Worm (Caenorhabditis elegans) whole organism, L1 larva: ENCODE data around the gene cfim-2.

ENCODE experiments used
- C04F5.9 ChIP-seq: sonication (generic microtip); optimal IDR thresholded peaks from 2 replicates; lab custom pipeline; 2016; ENCODE audit warnings: missing genetic modification characterization, missing compliant biosample characterization
- C16A3.4 ChIP-seq: fragments of 150-350 bp; optimal IDR thresholded peaks from 2 replicates; lab custom pipeline; 2014; ENCODE audit warnings: missing biosample characterization, missing genetic modification characterization
- F16B12.6 ChIP-seq: fragments of 150-350 bp; optimal IDR thresholded peaks from 2 replicates; lab custom pipeline; 2014; ENCODE audit warnings: missing biosample characterization, missing genetic modification characterization
- Y116A8C.19 ChIP-seq: sonication (generic microtip); optimal IDR thresholded peaks from 2 replicates; lab custom pipeline; 2016; ENCODE audit warnings: missing compliant biosample characterization, missing genetic modification characterization, borderline replicate concordance
- aha-1 ChIP-seq: fragments of 150-350 bp; optimal IDR thresholded peaks from 2 replicates; lab custom pipeline; 2014; ENCODE audit warnings: missing biosample characterization, missing genetic modification characterization
- alr-1 ChIP-seq: fragments of 200-800 bp; sonication (Bioruptor generic); optimal IDR thresholded peaks from 2 replicates; lab custom pipeline; 2018; ENCODE audit warnings: borderline replicate concordance, mild to moderate bottlenecking, missing genetic modification characterization, missing compliant biosample characterization
- aly-2 ChIP-seq: fragments of 150-350 bp; optimal IDR thresholded peaks from 2 replicates; lab custom pipeline; 2014; ENCODE audit warnings: missing biosample characterization, missing genetic modification characterization
- ama-1 ChIP-seq: fragments of 150-350 bp; optimal IDR thresholded peaks from 2 replicates; lab custom pipeline; 2014
- ceh-82 ChIP-seq, 3 experiments: fragments of 150-350 bp in 1 of 3; sonication (generic microtip) in 2 of 3; optimal IDR thresholded peaks; 2 replicates each; lab custom pipeline; 2014 to 2017; ENCODE audit warnings: missing biosample characterization in 3 of 3, missing genetic modification characterization in 3 of 3
- ceh-88 ChIP-seq: fragments of 200-800 bp; sonication (Bioruptor generic); IDR thresholded peaks from 2 replicates; pipeline ENCODE4 v1.3.6; 2022; ENCODE audit warnings: missing genetic modification characterization, missing compliant biosample characterization
- ces-1 ChIP-seq: fragments of 150-350 bp; optimal IDR thresholded peaks from 2 replicates; lab custom pipeline; 2014; ENCODE audit warnings: missing biosample characterization, missing genetic modification reagents, missing genetic modification characterization
- dpl-1 ChIP-seq, 3 experiments: fragments of 150-350 bp in 2 of 3; sonication (generic microtip) in 1 of 3; optimal IDR thresholded peaks; 2 replicates each; lab custom pipeline; 2014 to 2017; ENCODE audit warnings: missing biosample characterization in 3 of 3, missing genetic modification characterization in 3 of 3, missing genetic modification reagents in 3 of 3
- dsc-1 ChIP-seq: sonication (generic microtip); optimal IDR thresholded peaks from 2 replicates; lab custom pipeline; 2016; ENCODE audit warnings: mild to moderate bottlenecking, missing genetic modification characterization, missing compliant biosample characterization
- efl-1 ChIP-seq, 4 experiments: fragments of 150-350 bp; optimal IDR thresholded peaks in 3 of 4; peaks in 1 of 4; 1 replicate in 1 of 4; 2 replicates in 3 of 4; lab custom pipeline; 2014; ENCODE audit warnings: missing biosample characterization in 2 of 4, missing genetic modification characterization in 2 of 4, missing genetic modification reagents in 2 of 4
- efl-3 ChIP-seq: fragments of 200-800 bp; sonication (Bioruptor generic); optimal IDR thresholded peaks from 2 replicates; lab custom pipeline; 2018; ENCODE audit warnings: mild to moderate bottlenecking, missing genetic modification characterization, missing compliant biosample characterization
- egl-13 ChIP-seq: sonication (generic microtip); optimal IDR thresholded peaks from 2 replicates; lab custom pipeline; 2016; ENCODE audit warnings: missing genotype, missing genetic modification reagents, missing genetic modification characterization, missing compliant biosample characterization
- egl-27 ChIP-seq, 2 experiments: fragments of 150-350 bp in 1 of 2; sonication (generic microtip); optimal IDR thresholded peaks; 3 replicates each; lab custom pipeline; 2017 to 2018; ENCODE audit warnings: missing biosample characterization in 2 of 2, missing genetic modification characterization in 2 of 2, missing genetic modification reagents in 2 of 2
- elt-3 ChIP-seq, 6 experiments: fragments of 150-350 bp in 1 of 6; sonication (generic microtip); optimal IDR thresholded peaks; 2 replicates each; lab custom pipeline; 2017 to 2018; ENCODE audit warnings: missing biosample characterization in 6 of 6, missing genetic modification characterization in 6 of 6, inconsistent platforms in 1 of 6
- ets-5 ChIP-seq: fragments of 200-800 bp; sonication (Bioruptor generic); IDR thresholded peaks from 2 replicates; pipeline ENCODE4 v1.3.6; 2022; ENCODE audit warnings: missing genetic modification characterization, missing compliant biosample characterization
- fkh-4 ChIP-seq: sonication (generic microtip); optimal IDR thresholded peaks from 2 replicates; lab custom pipeline; 2016; ENCODE audit warnings: missing compliant biosample characterization, missing genetic modification characterization, borderline replicate concordance
- fos-1 ChIP-seq: fragments of 150-350 bp; optimal IDR thresholded peaks from 2 replicates; lab custom pipeline; 2014; ENCODE audit warnings: missing biosample characterization, missing genetic modification characterization
- hlh-17 ChIP-seq: fragments of 200-800 bp; sonication (Bioruptor generic); optimal IDR thresholded peaks from 2 replicates; lab custom pipeline; 2018; ENCODE audit warnings: missing genetic modification characterization, mild to moderate bottlenecking, missing compliant biosample characterization, moderate library complexity, borderline replicate concordance
- hlh-4 ChIP-seq: sonication (generic microtip); optimal IDR thresholded peaks from 2 replicates; lab custom pipeline; 2016; ENCODE audit warnings: mild to moderate bottlenecking, missing genetic modification characterization, missing compliant biosample characterization
- irx-1 ChIP-seq: sonication (generic microtip); optimal IDR thresholded peaks from 2 replicates; lab custom pipeline; 2016; ENCODE audit warnings: missing genetic modification characterization, missing compliant biosample characterization
- lin-13 ChIP-seq: fragments of 150-350 bp; optimal IDR thresholded peaks from 2 replicates; lab custom pipeline; 2014; ENCODE audit warnings: missing biosample characterization, missing genetic modification reagents, missing genetic modification characterization
- lin-14 ChIP-seq: fragments of 200-800 bp; sonication (Bioruptor generic); optimal IDR thresholded peaks from 2 replicates; lab custom pipeline; 2018; ENCODE audit warnings: mild to moderate bottlenecking, missing genetic modification characterization, moderate library complexity, missing compliant biosample characterization
- lin-15B ChIP-seq: fragments of 150-350 bp; sonication (generic microtip); optimal IDR thresholded peaks from 3 replicates; lab custom pipeline; 2014; ENCODE audit warnings: missing biosample characterization, missing genetic modification characterization
- lin-35 ChIP-seq, 2 experiments: fragments of 150-350 bp; optimal IDR thresholded peaks; 2 replicates each; lab custom pipeline; 2014; ENCODE audit warnings: missing biosample characterization in 2 of 2, missing genetic modification characterization in 2 of 2, missing genetic modification reagents in 2 of 2
- lir-3 ChIP-seq: sonication (generic microtip); optimal IDR thresholded peaks from 2 replicates; lab custom pipeline; 2016; ENCODE audit warnings: mild to moderate bottlenecking, missing genetic modification characterization, moderate library complexity, missing compliant biosample characterization; ENCODE audit not compliant: poor library complexity
- lsy-2 ChIP-seq, 2 experiments: fragments of 150-350 bp; optimal IDR thresholded peaks; 2 replicates each; lab custom pipeline; 2014; ENCODE audit warnings: missing biosample characterization in 2 of 2, missing genetic modification characterization in 2 of 2
- mab-9 ChIP-seq: fragments of 200-800 bp; sonication (Bioruptor generic); IDR thresholded peaks from 2 replicates; pipeline ENCODE4 v1.3.6; 2022; ENCODE audit warnings: missing genetic modification reagents, missing genetic modification characterization, missing compliant biosample characterization
- mdl-1 ChIP-seq, 2 experiments: fragments of 150-350 bp; optimal IDR thresholded peaks; 2 replicates each; lab custom pipeline; 2014 to 2017; ENCODE audit warnings: missing biosample characterization in 2 of 2, missing genetic modification characterization in 2 of 2, inconsistent platforms in 1 of 2
- nhr-12 ChIP-seq: sonication (generic microtip); optimal IDR thresholded peaks from 2 replicates; lab custom pipeline; 2017; ENCODE audit warnings: missing biosample characterization, missing genetic modification characterization
- nhr-19 ChIP-seq: fragments of 200-800 bp; sonication (Bioruptor generic); conservative IDR thresholded peaks from 2 replicates; pipeline ENCODE4 v1.3.6; 2022; ENCODE audit warnings: missing genetic modification characterization, missing compliant biosample characterization
- nhr-20 ChIP-seq: sonication (generic microtip); optimal IDR thresholded peaks from 2 replicates; lab custom pipeline; 2016; ENCODE audit warnings: mild to moderate bottlenecking, missing genetic modification characterization, missing compliant biosample characterization
- nhr-237 ChIP-seq: fragments of 150-350 bp; optimal IDR thresholded peaks from 2 replicates; lab custom pipeline; 2014; ENCODE audit warnings: missing biosample characterization, missing genetic modification characterization
- nhr-47 ChIP-seq: sonication (generic microtip); optimal IDR thresholded peaks from 2 replicates; lab custom pipeline; 2016; ENCODE audit warnings: mild to moderate bottlenecking, missing genetic modification characterization, moderate library complexity, missing compliant biosample characterization
- nhr-71 ChIP-seq: sonication (generic microtip); optimal IDR thresholded peaks from 2 replicates; lab custom pipeline; 2016; ENCODE audit warnings: mild to moderate bottlenecking, missing genetic modification characterization, moderate library complexity, missing compliant biosample characterization
- nhr-84 ChIP-seq: sonication (generic microtip); optimal IDR thresholded peaks from 2 replicates; lab custom pipeline; 2017; ENCODE audit warnings: missing biosample characterization, missing genetic modification characterization
- nhr-90 ChIP-seq: sonication (generic microtip); optimal IDR thresholded peaks from 2 replicates; lab custom pipeline; 2016; ENCODE audit warnings: mild to moderate bottlenecking, missing genetic modification characterization, missing compliant biosample characterization; ENCODE audit not compliant: poor library complexity
- pqm-1 ChIP-seq: sonication (generic microtip); optimal IDR thresholded peaks from 3 replicates; lab custom pipeline; 2017; ENCODE audit warnings: missing biosample characterization, missing genetic modification characterization
- snpc-4 ChIP-seq: fragments of 150-350 bp; optimal IDR thresholded peaks from 2 replicates; lab custom pipeline; 2014; ENCODE audit warnings: missing biosample characterization, missing genetic modification characterization
- snu-23 ChIP-seq: sonication (generic microtip); optimal IDR thresholded peaks from 2 replicates; lab custom pipeline; 2016; ENCODE audit warnings: missing genetic modification characterization, missing compliant biosample characterization
- sox-4 ChIP-seq: sonication (generic microtip); optimal IDR thresholded peaks from 2 replicates; lab custom pipeline; 2016; ENCODE audit warnings: missing genetic modification characterization, missing compliant biosample characterization
- swsn-7 ChIP-seq: sonication (generic microtip); optimal IDR thresholded peaks from 2 replicates; lab custom pipeline; 2016; ENCODE audit warnings: missing genetic modification characterization, missing compliant biosample characterization
- tbx-2 ChIP-seq: sonication (generic microtip); optimal IDR thresholded peaks from 2 replicates; lab custom pipeline; 2016; ENCODE audit warnings: missing genetic modification characterization, missing compliant biosample characterization
- vab-15 ChIP-seq: sonication (generic microtip); optimal IDR thresholded peaks from 2 replicates; lab custom pipeline; 2017; ENCODE audit warnings: missing genotype, mild to moderate bottlenecking, missing genetic modification characterization, missing compliant biosample characterization
- xbp-1 ChIP-seq: sonication (generic microtip); optimal IDR thresholded peaks from 2 replicates; lab custom pipeline; 2016; ENCODE audit warnings: missing genetic modification characterization, missing compliant biosample characterization
- zag-1 ChIP-seq: fragments of 150-350 bp; optimal IDR thresholded peaks from 2 replicates; lab custom pipeline; 2014; ENCODE audit warnings: missing biosample characterization, missing genetic modification characterization
- ztf-11 ChIP-seq, 2 experiments: sonication (generic microtip); optimal IDR thresholded peaks; 2 replicates each; lab custom pipeline; 2016 to 2017; ENCODE audit warnings: missing genetic modification characterization in 2 of 2, missing biosample characterization in 1 of 2, missing compliant biosample characterization in 1 of 2

The cfim-2 gene

ce11 chrIV:8892558-8892957 is 33.6 kb upstream of the cfim-2 start, which contains the start of gene C27B7.2:
Gene C27B7.2, plus strand, starts transcription at chrIV:8892858.
- TF ChIP-seq nhr-19 (GFP tag; lab: Robert Waterston, UW) (no peak), ces-1 (GFP tag; lab: Kevin White, UChicago) (no peak), ztf-11 (tag; optimal IDR thresholded peaks at IDR 0.05; lab: Kevin White, UChicago) (no peak), F16B12.6 (no peak), tbx-2 (tag; lab: Kevin White, UChicago) (no peak), dpl-1 (GFP tag; optimal IDR thresholded peaks at IDR 0.05; lab: Kevin White, UChicago) (no peak), hlh-17 (GFP tag; lab: Kevin White, UChicago) (no peak), ceh-88 (GFP tag; lab: Robert Waterston, UW) (no peak), zag-1 (tag; lab: Kevin White, UChicago) (no peak), lin-35 (GFP tag; optimal IDR thresholded peaks at IDR 0.05; lab: Kevin White, UChicago) (no peak), vab-15 (no peak), dsc-1 (tag; lab: Kevin White, UChicago) (no peak), ets-5 (GFP tag; lab: Robert Waterston, UW) (no peak), efl-3 (GFP tag; lab: Kevin White, UChicago) (no peak), alr-1 (tag; lab: Kevin White, UChicago) (no peak), lir-3 (tag; lab: Kevin White, UChicago) (no peak)

ce11 chrIV:8893746-8894145 is 32.4 kb upstream of the cfim-2 start, which contains the start of gene rad-54.L2:
Gene rad-54.L2, plus strand, starts transcription at chrIV:8894077.
- TF ChIP-seq snpc-4 (tag; lab: Kevin White, UChicago) (peak; percentile 19), nhr-84 (tag; lab: Kevin White, UChicago) (no peak), C04F5.9 (tag; lab: Kevin White, UChicago) (no peak), zag-1 (tag; lab: Kevin White, UChicago) (no peak), tbx-2 (tag; lab: Kevin White, UChicago) (peak; percentile 29), lin-13 (GFP tag; lab: Kevin White, UChicago) (peak; percentile 43), efl-1 (optimal IDR thresholded peaks at IDR 0.05; lab: Kevin White, UChicago) (peak; percentile 54 to 65), efl-1 (GFP tag; optimal IDR thresholded peaks at IDR 0.05 in 1 of 2; lab: Kevin White, UChicago) (peak; percentile 65 to 93), mab-9 (GFP tag; lab: Robert Waterston, UW) (no peak), fkh-4 (tag; lab: Kevin White, UChicago) (no peak), lsy-2 (tag; optimal IDR thresholded peaks at IDR 0.05; lab: Kevin White, UChicago) (peak; percentile 41 to 76), fos-1 (tag; lab: Kevin White, UChicago) (peak; percentile 5), C16A3.4 (tag; lab: Kevin White, UChicago) (no peak), xbp-1 (tag; lab: Kevin White, UChicago) (peak; percentile 8), aly-2 (tag; lab: Kevin White, UChicago) (no peak), nhr-20 (tag; lab: Kevin White, UChicago) (peak; percentile 61), swsn-7 (tag; lab: Kevin White, UChicago) (peak; percentile 25), nhr-47 (tag; lab: Kevin White, UChicago) (peak; percentile 64), nhr-12 (tag; lab: Kevin White, UChicago) (no peak), alr-1 (tag; lab: Kevin White, UChicago) (no peak), snu-23 (GFP tag; lab: Kevin White, UChicago) (peak; percentile 64), egl-13 (tag; lab: Kevin White, UChicago) (peak; percentile 4), mdl-1 (tag; optimal IDR thresholded peaks at IDR 0.05; lab: Kevin White, UChicago) (peak in 1 of 2 experiments; percentile 22), pqm-1 (tag; lab: Kevin White, UChicago) (no peak), sox-4 (tag; lab: Kevin White, UChicago) (no peak), elt-3 (tag; optimal IDR thresholded peaks at IDR 0.05; lab: Kevin White, UChicago) (peak in 1 of 6 experiments; percentile 3), nhr-71 (peak; percentile 58), dsc-1 (tag; lab: Kevin White, UChicago) (peak; percentile 57), egl-27 (tag; optimal IDR thresholded peaks at IDR 0.05; lab: Kevin White, UChicago) (no peak), nhr-90 (peak; percentile 23), ama-1 (lab: Kevin White, UChicago) (no peak), hlh-4 (tag; lab: Kevin White, UChicago) (no peak), nhr-237 (tag; lab: Kevin White, UChicago) (peak; percentile 26), irx-1 (tag; lab: Kevin White, UChicago) (peak; percentile 13), aha-1 (tag; lab: Kevin White, UChicago) (no peak), lin-14 (GFP tag; lab: Kevin White, UChicago) (peak; percentile 76), Y116A8C.19 (tag; lab: Kevin White, UChicago) (no peak), lin-15B (peak; percentile 35), F16B12.6 (peak; percentile 12), ceh-82 (tag; optimal IDR thresholded peaks at IDR 0.05; lab: Kevin White, UChicago) (no peak)
